Fruit fly (Drosophila melanogaster) whole organism, embryonic: ENCODE measurements around the gene Tbcd.

Experiments
- B-H2 ChIP-seq: fragments of 200-800 bp; sonication (Bioruptor generic); optimal IDR thresholded peaks from 2 replicates; lab custom pipeline; 2018; ENCODE audit warnings: missing biosample characterization, mild to moderate bottlenecking, missing genetic modification characterization
- CG10321 ChIP-seq: fragments of 200-800 bp; sonication (Bioruptor generic); IDR thresholded peaks from 2 replicates; pipeline ENCODE4 v1.3.6; 2022; ENCODE audit warnings: missing biosample characterization, missing genetic modification characterization
- CG11085 ChIP-seq: fragments of 200-800 bp; sonication (Bioruptor generic); IDR thresholded peaks from 2 replicates; pipeline ENCODE4 v1.3.6; 2022; ENCODE audit warnings: missing biosample characterization, missing genetic modification characterization
- CG12942 ChIP-seq: fragments of 200-800 bp; sonication (Bioruptor generic); optimal IDR thresholded peaks from 3 replicates; lab custom pipeline; 2016; ENCODE audit warnings: missing biosample characterization, missing genetic modification characterization
- CG14050 ChIP-seq: fragments of 200-800 bp; sonication (Bioruptor generic); IDR thresholded peaks from 3 replicates; pipeline ENCODE4 v1.3.6; 2022; ENCODE audit warnings: missing biosample characterization, missing genetic modification characterization
- CG15011 ChIP-seq: fragments of 200-800 bp; sonication (Bioruptor generic); optimal IDR thresholded peaks from 3 replicates; lab custom pipeline; 2018; ENCODE audit warnings: missing biosample characterization, mild to moderate bottlenecking, missing genetic modification characterization
- CG1603 ChIP-seq: fragments of 200-800 bp; sonication (Bioruptor generic); optimal IDR thresholded peaks from 2 replicates; lab custom pipeline; 2019; ENCODE audit warnings: missing biosample characterization, mild to moderate bottlenecking, missing genetic modification characterization, moderate library complexity
- CG16863 ChIP-seq: fragments of 200-800 bp; sonication (Bioruptor generic); optimal IDR thresholded peaks from 3 replicates; lab custom pipeline; 2016; ENCODE audit warnings: missing biosample characterization, missing genetic modification characterization
- CG17359 ChIP-seq: fragments of 200-800 bp; sonication (Bioruptor generic); optimal IDR thresholded peaks from 3 replicates; lab custom pipeline; 2018; ENCODE audit warnings: missing biosample characterization, mild to moderate bottlenecking, missing genetic modification characterization, moderate library complexity
- CG18619 ChIP-seq: fragments of 200-800 bp; sonication (Bioruptor generic); optimal IDR thresholded peaks from 3 replicates; lab custom pipeline; 2017; ENCODE audit warnings: missing biosample characterization, mild to moderate bottlenecking, missing genetic modification characterization
- CG2116 ChIP-seq: fragments of 200-800 bp; sonication (Bioruptor generic); optimal IDR thresholded peaks from 3 replicates; lab custom pipeline; 2018; ENCODE audit warnings: missing biosample characterization, mild to moderate bottlenecking, missing genetic modification characterization
- CG31365 ChIP-seq: fragments of 200-800 bp; sonication (Bioruptor generic); optimal IDR thresholded peaks from 2 replicates; lab custom pipeline; 2018; ENCODE audit warnings: missing biosample characterization, mild to moderate bottlenecking, missing genetic modification characterization
- CG3726 ChIP-seq: fragments of 200-800 bp; sonication (Bioruptor generic); IDR thresholded peaks from 3 replicates; pipeline ENCODE4, ENCODE4 v1.3.6; 2022; ENCODE audit warnings: missing biosample characterization, missing genetic modification characterization
- CG4424 ChIP-seq: fragments of 200-800 bp; sonication (Bioruptor generic); optimal IDR thresholded peaks from 3 replicates; lab custom pipeline; 2016; ENCODE audit warnings: missing biosample characterization, missing genetic modification characterization
- CG4617 ChIP-seq: fragments of 200-800 bp; sonication (Bioruptor generic); optimal IDR thresholded peaks from 3 replicates; lab custom pipeline; 2016; ENCODE audit warnings: missing biosample characterization, missing genetic modification characterization, borderline replicate concordance
- CG6654 ChIP-seq: fragments of 200-800 bp; sonication (Bioruptor generic); optimal IDR thresholded peaks from 2 replicates; lab custom pipeline; 2017; ENCODE audit warnings: missing biosample characterization, mild to moderate bottlenecking, missing genetic modification characterization
- CG6813 ChIP-seq: fragments of 200-800 bp; sonication (Bioruptor generic); optimal IDR thresholded peaks from 2 replicates; lab custom pipeline; 2017; ENCODE audit warnings: missing biosample characterization, missing genetic modification characterization, mild to moderate bottlenecking, moderate library complexity, missing genetic modification reagents
- CG7745 ChIP-seq: fragments of 200-800 bp; sonication (Bioruptor generic); optimal IDR thresholded peaks from 2 replicates; lab custom pipeline; 2018; ENCODE audit warnings: missing biosample characterization, mild to moderate bottlenecking, missing genetic modification characterization, moderate library complexity
- CG9437 ChIP-seq: fragments of 200-800 bp; sonication (Bioruptor generic); optimal IDR thresholded peaks from 2 replicates; lab custom pipeline; 2018; ENCODE audit warnings: missing biosample characterization, mild to moderate bottlenecking, missing genetic modification characterization
- CG9727 ChIP-seq: fragments of 200-800 bp; sonication (Bioruptor generic); optimal IDR thresholded peaks from 3 replicates; lab custom pipeline; 2017; ENCODE audit warnings: missing biosample characterization, mild to moderate bottlenecking, missing genetic modification characterization
- Deaf1 ChIP-seq: fragments of 200-800 bp; optimal IDR thresholded peaks from 3 replicates; lab custom pipeline; 2019; ENCODE audit warnings: missing biosample characterization, mild to moderate bottlenecking, missing genetic modification characterization, moderate library complexity
- Dref ChIP-seq: fragments of 200-800 bp; sonication (Bioruptor generic); IDR thresholded peaks from 2 replicates; pipeline ENCODE4 v1.3.6; 2022; ENCODE audit warnings: missing biosample characterization, missing genetic modification characterization
- HLH54F ChIP-seq: fragments of 200-800 bp; sonication (Bioruptor generic); optimal IDR thresholded peaks from 3 replicates; lab custom pipeline; 2016; ENCODE audit warnings: missing biosample characterization, missing genetic modification characterization
- HmgD ChIP-seq: fragments of 200-800 bp; sonication (Bioruptor generic); optimal IDR thresholded peaks from 3 replicates; lab custom pipeline; 2016; ENCODE audit warnings: missing biosample characterization, missing genetic modification characterization
- MESR4 ChIP-seq: fragments of 200-800 bp; sonication (Bioruptor generic); optimal IDR thresholded peaks from 2 replicates; lab custom pipeline; 2018; ENCODE audit warnings: missing biosample characterization, mild to moderate bottlenecking, missing genetic modification characterization, moderate library complexity
- Opbp ChIP-seq: fragments of 200-800 bp; sonication (Bioruptor generic); IDR thresholded peaks from 3 replicates; pipeline ENCODE4 v1.3.6; 2022; ENCODE audit warnings: missing biosample characterization, missing genetic modification characterization; ENCODE audit not compliant: partially characterized antibody
- Sox102F ChIP-seq: fragments of 200-800 bp; sonication (Bioruptor generic); optimal IDR thresholded peaks from 2 replicates; lab custom pipeline; 2018; ENCODE audit warnings: missing biosample characterization, mild to moderate bottlenecking, missing genetic modification characterization, moderate library complexity
- Ssrp ChIP-seq: fragments of 200-800 bp; sonication (Bioruptor generic); optimal IDR thresholded peaks from 2 replicates; lab custom pipeline; 2018; ENCODE audit warnings: missing biosample characterization, mild to moderate bottlenecking, missing genetic modification characterization, moderate library complexity
- Usf ChIP-seq: fragments of 200-800 bp; sonication (Bioruptor generic); optimal IDR thresholded peaks from 2 replicates; lab custom pipeline; 2017; ENCODE audit warnings: missing genotype, missing biosample characterization, missing genetic modification characterization
- aop ChIP-seq: fragments of 200-800 bp; sonication (Bioruptor generic); IDR thresholded peaks from 2 replicates; pipeline ENCODE4 v1.3.6; 2022; ENCODE audit warnings: missing biosample characterization, missing genetic modification characterization
- az2 ChIP-seq: fragments of 200-800 bp; sonication (Bioruptor generic); optimal IDR thresholded peaks from 3 replicates; lab custom pipeline; 2016; ENCODE audit warnings: missing biosample characterization, missing genetic modification characterization
- cad ChIP-seq: fragments of >200 bp; optimal IDR thresholded peaks from 2 replicates; lab custom pipeline; 2017; ENCODE audit warnings: missing biosample characterization, missing genetic modification characterization
- croc ChIP-seq: fragments of 200-800 bp; sonication (Bioruptor generic); conservative IDR thresholded peaks from 3 replicates; pipeline ENCODE4 v1.3.6; 2022; ENCODE audit warnings: missing biosample characterization, missing genetic modification characterization
- dati ChIP-seq: fragments of 200-800 bp; sonication (Bioruptor generic); IDR thresholded peaks from 2 replicates; pipeline ENCODE4 v1.3.6; 2022; ENCODE audit warnings: missing biosample characterization, missing genetic modification characterization
- dysf ChIP-seq: fragments of 200-800 bp; sonication (Bioruptor generic); IDR thresholded peaks from 3 replicates; pipeline ENCODE4 v1.3.6; 2022; ENCODE audit warnings: missing biosample characterization, missing genetic modification characterization
- gem ChIP-seq: fragments of 200-800 bp; sonication (Bioruptor generic); optimal IDR thresholded peaks from 2 replicates; lab custom pipeline; 2019; ENCODE audit warnings: missing biosample characterization, mild to moderate bottlenecking, missing genetic modification characterization, moderate library complexity
- hbn ChIP-seq: fragments of 200-800 bp; sonication (Bioruptor generic); IDR thresholded peaks from 2 replicates; pipeline ENCODE4 v1.3.6; 2022; ENCODE audit warnings: missing biosample characterization, missing genetic modification characterization; ENCODE audit not compliant: partially characterized antibody
- ken ChIP-seq: fragments of 200-800 bp; sonication (Bioruptor generic); IDR thresholded peaks from 3 replicates; pipeline ENCODE4 v1.3.6; 2022; ENCODE audit warnings: missing biosample characterization, missing genetic modification characterization
- lab ChIP-seq: fragments of 200-800 bp; sonication (Bioruptor generic); optimal IDR thresholded peaks from 3 replicates; lab custom pipeline; 2017; ENCODE audit warnings: missing biosample characterization, missing genetic modification characterization, mild to moderate bottlenecking, moderate library complexity, missing genetic modification reagents
- lilli ChIP-seq: fragments of 200-800 bp; sonication (Bioruptor generic); optimal IDR thresholded peaks from 3 replicates; lab custom pipeline; 2016; ENCODE audit warnings: missing biosample characterization, missing genetic modification characterization
- nau ChIP-seq: fragments of 200-800 bp; sonication (Bioruptor generic); optimal IDR thresholded peaks from 3 replicates; lab custom pipeline; 2017; ENCODE audit warnings: missing biosample characterization, mild to moderate bottlenecking, missing genetic modification characterization, missing genetic modification reagents
- nmo ChIP-seq: fragments of 200-800 bp; sonication (Bioruptor generic); optimal IDR thresholded peaks from 2 replicates; lab custom pipeline; 2018; ENCODE audit warnings: missing biosample characterization, mild to moderate bottlenecking, missing genetic modification characterization, moderate library complexity
- pan ChIP-seq, 4 experiments: fragments of >200 bp in 3 of 4; fragments of 200-800 bp in 1 of 4; sonication (Bioruptor generic) in 1 of 4; optimal IDR thresholded peaks in 3 of 4; IDR thresholded peaks in 1 of 4; 2 replicates each; pipeline versions ENCODE4 v1.3.6 to Lab custom; 2017 to 2022; ENCODE audit warnings: missing biosample characterization in 2 of 4, missing genetic modification characterization in 2 of 4, mixed read lengths in 1 of 4
- peb ChIP-seq: fragments of 200-800 bp; sonication (Bioruptor generic); IDR thresholded peaks from 2 replicates; pipeline ENCODE4 v1.3.6; 2022; ENCODE audit warnings: missing biosample characterization, missing genetic modification characterization
- sima ChIP-seq: fragments of 200-800 bp; sonication (Bioruptor generic); optimal IDR thresholded peaks from 2 replicates; lab custom pipeline; 2016; ENCODE audit warnings: missing biosample characterization, missing genetic modification characterization
- slp2 ChIP-seq: fragments of 200-800 bp; sonication (Bioruptor generic); optimal IDR thresholded peaks from 2 replicates; lab custom pipeline; 2016; ENCODE audit warnings: missing biosample characterization, missing genetic modification characterization
- trh ChIP-seq: fragments of 200-800 bp; sonication (Bioruptor generic); optimal IDR thresholded peaks from 2 replicates; lab custom pipeline; 2016; ENCODE audit warnings: missing biosample characterization, missing genetic modification characterization
- usp ChIP-seq: fragments of >200 bp; optimal IDR thresholded peaks from 2 replicates; lab custom pipeline; 2017; ENCODE audit warnings: missing biosample characterization, missing genetic modification characterization
- zf30C ChIP-seq: fragments of 200-800 bp; sonication (Bioruptor generic); optimal IDR thresholded peaks from 3 replicates; lab custom pipeline; 2018; ENCODE audit warnings: missing biosample characterization, mild to moderate bottlenecking, missing genetic modification characterization

Gene Tbcd

dm6 chr2L:2175930-2176643 lies 28.8 kb downstream of the Tbcd start (continued):
- peak; percentile 72 for TF ChIP-seq lilli (GFP tag; lab: Kevin White, UChicago)
- TF ChIP-seq Deaf1 (tag; lab: Kevin White, UChicago) = peak; percentile 22
- TF ChIP-seq sima (GFP tag; lab: Kevin White, UChicago) = no peak
- no peak for TF ChIP-seq trh
- TF ChIP-seq CG4617 (GFP tag; lab: Kevin White, UChicago) = no peak
- no peak for TF ChIP-seq slp2 (GFP tag; lab: Kevin White, UChicago)
- TF ChIP-seq CG15011 (GFP tag; lab: Kevin White, UChicago) = peak; percentile 45
- 0 out of 3 replicates have a peak, but pooled peaks have one; percentile 15 for TF ChIP-seq croc (GFP tag; lab: Robert Waterston, UW)
- TF ChIP-seq dati (GFP tag; lab: Robert Waterston, UW) = no peak
- no peak for TF ChIP-seq CG14050 (GFP tag; lab: Robert Waterston, UW)
- TF ChIP-seq CG6813 (GFP tag; lab: Kevin White, UChicago) = no peak
- peak; percentile 20 for TF ChIP-seq CG4424
- peak; percentile 36 for TF ChIP-seq cad (GFP tag; lab: Kevin White, UChicago)
- TF ChIP-seq usp (GFP tag; lab: Kevin White, UChicago) = no peak
- TF ChIP-seq CG17359 (tag; lab: Kevin White, UChicago) = peak; percentile 23
- no peak for TF ChIP-seq CG3726 (GFP tag; lab: Robert Waterston, UW)
- TF ChIP-seq dysf (GFP tag; lab: Robert Waterston, UW) = peak; percentile 64; the same call in 1 of the 3 replicates
- peak; percentile 76; the same call in 1 of the 2 replicates for TF ChIP-seq aop (GFP tag; lab: Robert Waterston, UW)
- no peak for TF ChIP-seq CG6654 (GFP tag; lab: Kevin White, UChicago)
- no peak for TF ChIP-seq CG10321 (GFP tag; lab: Robert Waterston, UW)
- no peak for TF ChIP-seq peb (GFP tag; lab: Robert Waterston, UW)
- TF ChIP-seq CG2116 (GFP tag; lab: Kevin White, UChicago) = peak; percentile 23
- peak; percentile 68 for TF ChIP-seq lab (GFP tag; lab: Kevin White, UChicago)
- no peak for TF ChIP-seq az2 (GFP tag; lab: Kevin White, UChicago)
- no peak for TF ChIP-seq HLH54F (GFP tag; lab: Kevin White, UChicago)
- TF ChIP-seq zf30C (GFP tag; lab: Kevin White, UChicago) = no peak
- TF ChIP-seq Ssrp = peak; percentile 21
- no peak for TF ChIP-seq ken (GFP tag; lab: Robert Waterston, UW)
- TF ChIP-seq Opbp (GFP tag; lab: Robert Waterston, UW) = no peak
- TF ChIP-seq CG1603 (tag; lab: Kevin White, UChicago) = no peak
- peak; percentile 50 for TF ChIP-seq Sox102F (GFP tag; lab: Kevin White, UChicago)
- peak; percentile 67 for TF ChIP-seq CG9437
- no peak for TF ChIP-seq CG11085
- TF ChIP-seq HmgD (GFP tag; lab: Kevin White, UChicago) = no peak
- peak; percentile 8 for TF ChIP-seq B-H2
- peak; percentile 51 for TF ChIP-seq nmo (GFP tag; lab: Kevin White, UChicago)
- peak; percentile 60 for TF ChIP-seq nau (GFP tag; lab: Kevin White, UChicago)
- TF ChIP-seq CG7745 (tag; lab: Kevin White, UChicago) = no peak
- peak; percentile 79 for TF ChIP-seq gem (tag; lab: Kevin White, UChicago)
- TF ChIP-seq pan (optimal IDR thresholded peaks at IDR 0.05; lab: Kevin White, UChicago) = no peak
- TF ChIP-seq pan (GFP tag; optimal IDR thresholded peaks at IDR 0.05 in 1 of 2, IDR thresholded peaks at IDR 0.05 in 1 of 2) = peak in 1 of 2 experiments; percentile 46
- peak; percentile 53 for TF ChIP-seq CG18619 (GFP tag; lab: Kevin White, UChicago)
- TF ChIP-seq CG12942 (GFP tag; lab: Kevin White, UChicago) = no peak
- peak; percentile 44 for TF ChIP-seq Usf
- TF ChIP-seq MESR4 (GFP tag; lab: Kevin White, UChicago) = no peak
- no peak for TF ChIP-seq hbn (GFP tag; lab: Robert Waterston, UW)
- TF ChIP-seq CG9727 = peak; percentile 56
- TF ChIP-seq CG31365 = no peak
- TF ChIP-seq Dref = no peak
- TF ChIP-seq CG16863 (GFP tag; lab: Kevin White, UChicago) = no peak
